Fruit fly (Drosophila melanogaster) whole organism, pupa: ENCODE data around the gene ArgRS-m.

ENCODE experiments used
- CG15710 ChIP-seq: fragments of 200-800 bp; sonication (Bioruptor generic); optimal IDR thresholded peaks from 2 replicates; lab custom pipeline; 2018; ENCODE audit warnings: missing biosample characterization, mild to moderate bottlenecking, missing genetic modification characterization, moderate library complexity
- CG8301 ChIP-seq: fragments of 200-800 bp; sonication (Bioruptor generic); optimal IDR thresholded peaks from 2 replicates; lab custom pipeline; 2018; ENCODE audit warnings: missing biosample characterization, mild to moderate bottlenecking, missing genetic modification characterization
- EcR ChIP-seq: fragments of 200-800 bp; sonication (Bioruptor generic); optimal IDR thresholded peaks from 3 replicates; lab custom pipeline; 2019; ENCODE audit warnings: missing biosample characterization, missing genetic modification characterization, mild to moderate bottlenecking, moderate library complexity, missing genetic modification reagents
- Ets98B ChIP-seq: fragments of 200-800 bp; sonication (Bioruptor generic); IDR thresholded peaks from 2 replicates; pipeline ENCODE4 v1.3.6; 2022; ENCODE audit warnings: missing biosample characterization, missing genetic modification characterization
- Pif1A ChIP-seq: fragments of 200-800 bp; sonication (Bioruptor generic); optimal IDR thresholded peaks from 3 replicates; lab custom pipeline; 2016; ENCODE audit warnings: missing biosample characterization, missing genetic modification characterization
- Pif1B ChIP-seq: fragments of 200-800 bp; sonication (Bioruptor generic); optimal IDR thresholded peaks from 3 replicates; lab custom pipeline; 2016; ENCODE audit warnings: missing biosample characterization, missing genetic modification characterization
- gl ChIP-seq: fragments of 200-800 bp; sonication (Bioruptor generic); optimal IDR thresholded peaks from 2 replicates; lab custom pipeline; 2018; ENCODE audit warnings: missing biosample characterization, mild to moderate bottlenecking, missing genetic modification characterization
- rn ChIP-seq: fragments of 200-800 bp; sonication (Bioruptor generic); IDR thresholded peaks from 2 replicates; pipeline ENCODE4 v1.3.6; 2022; ENCODE audit warnings: missing biosample characterization, missing genetic modification characterization

- TF ChIP-seq Pif1B (no peak), CG8301 (tag; lab: Kevin White, UChicago) (no peak), EcR (GFP tag; lab: Kevin White, UChicago) (no peak), Pif1A (GFP tag; lab: Kevin White, UChicago) (no peak), rn (GFP tag; lab: Robert Waterston, UW) (no peak), gl (tag; lab: Kevin White, UChicago) (no peak), Ets98B (GFP tag; lab: Robert Waterston, UW) (no peak), CG15710 (tag; lab: Kevin White, UChicago) (no peak)
Observed at dm6 chr3R:7920196-7920595, 33.4 kb downstream of the ArgRS-m start, which contains the start of the genes CG10445 and lds.
